Worm (Caenorhabditis elegans): ENCODE results near the gene C50B6.1.

C50B6.1 gene

ce11 chrV:13308616-13309015 lies at the start of gene C50B6.1:
Gene C50B6.1, plus strand, starts transcription at chrV:13308916.
- TF ChIP-seq nhr-25 (tag; optimal IDR thresholded peaks at IDR 0.05) (no peak), unc-55 (GFP tag; optimal IDR thresholded peaks at IDR 0.05) (no peak), unc-62 (GFP tag; optimal IDR thresholded peaks at IDR 0.05) (no peak), nhr-23 (tag; optimal IDR thresholded peaks at IDR 0.05) (no peak), ceh-82 (tag; optimal IDR thresholded peaks at IDR 0.05) (no peak), elt-1 (tag; optimal IDR thresholded peaks at IDR 0.05) (no peak), gmeb-1 (tag; optimal IDR thresholded peaks at IDR 0.05) (no peak), lin-11 (tag; optimal IDR thresholded peaks at IDR 0.05) (no peak), nhr-21 (tag; optimal IDR thresholded peaks at IDR 0.05) (no peak), nhr-237 (tag; optimal IDR thresholded peaks at IDR 0.05) (no peak), snpc-4 (tag; optimal IDR thresholded peaks at IDR 0.05) (no peak), nhr-129 (tag; optimal IDR thresholded peaks at IDR 0.05) (no peak), sma-9 (GFP tag; optimal IDR thresholded peaks at IDR 0.05) (no peak), sma-9 (tag; optimal IDR thresholded peaks at IDR 0.05) (no peak), dmd-4 (tag; optimal IDR thresholded peaks at IDR 0.05) (no peak), fos-1 (tag; optimal IDR thresholded peaks at IDR 0.05) (no peak), ztf-4 (tag; optimal IDR thresholded peaks at IDR 0.05) (no peak), ZK546.5 (tag; optimal IDR thresholded peaks at IDR 0.05) (no peak)

DNA sequence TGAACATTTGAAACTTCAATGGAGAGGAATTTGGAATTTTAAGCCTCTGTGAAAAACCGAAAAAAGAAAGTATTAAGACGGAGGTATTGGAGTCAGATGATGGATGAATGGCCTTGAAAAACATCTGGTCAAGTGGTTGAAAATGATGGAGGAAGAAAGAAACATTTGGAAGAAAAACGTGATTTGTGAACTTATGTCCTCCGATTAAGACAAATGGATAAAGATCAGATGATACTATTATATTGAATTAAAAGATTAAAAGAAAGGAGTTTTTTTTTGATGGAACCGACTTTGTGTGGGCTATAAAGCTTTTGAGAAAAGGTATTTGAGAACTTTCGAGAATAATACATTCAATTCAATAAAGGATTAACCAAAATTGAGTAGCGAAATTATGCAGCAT lies 49.2 kb upstream of the C50B6.1 start:
- TF ChIP-seq zag-1 (tag; optimal IDR thresholded peaks at IDR 0.05): no peak
- peak; percentile 71 for TF ChIP-seq sma-9 (GFP tag; optimal IDR thresholded peaks at IDR 0.05)
- TF ChIP-seq sma-9 (tag; optimal IDR thresholded peaks at IDR 0.05): no peak
- peak in 1 of 2 experiments; percentile 18 for TF ChIP-seq lsy-2 (tag; optimal IDR thresholded peaks at IDR 0.05)
- TF ChIP-seq sem-4 (tag; optimal IDR thresholded peaks at IDR 0.05): peak; percentile 34
- TF ChIP-seq lin-39 (tag; optimal IDR thresholded peaks at IDR 0.05): no peak
- TF ChIP-seq gmeb-1 (tag; optimal IDR thresholded peaks at IDR 0.05): no peak
- no peak for TF ChIP-seq ceh-82 (tag; optimal IDR thresholded peaks at IDR 0.05)
- peak; percentile 49 for TF ChIP-seq unc-55 (GFP tag; optimal IDR thresholded peaks at IDR 0.05)
- TF ChIP-seq nhr-129 (tag; optimal IDR thresholded peaks at IDR 0.05): peak; percentile 9
- TF ChIP-seq egl-27 (tag; optimal IDR thresholded peaks at IDR 0.05): peak; percentile 2
- no peak for TF ChIP-seq unc-62 (GFP tag; optimal IDR thresholded peaks at IDR 0.05)
- no peak for TF ChIP-seq nhr-12 (tag; optimal IDR thresholded peaks at IDR 0.05)
- TF ChIP-seq nhr-25 (tag; optimal IDR thresholded peaks at IDR 0.05): peak; percentile 80

ce11 chrV:13262781-13263318 lies 45.9 kb upstream of the C50B6.1 start:
- TF ChIP-seq lin-39 (tag; optimal IDR thresholded peaks at IDR 0.05) (no peak), dmd-4 (tag; optimal IDR thresholded peaks at IDR 0.05) (no peak), alr-1 (tag; optimal IDR thresholded peaks at IDR 0.05) (no peak), fos-1 (tag; optimal IDR thresholded peaks at IDR 0.05) (peak; percentile 72), elt-1 (tag; optimal IDR thresholded peaks at IDR 0.05) (no peak), mab-5 (tag; optimal IDR thresholded peaks at IDR 0.05) (no peak), ceh-16 (tag; optimal IDR thresholded peaks at IDR 0.05) (no peak), nhr-23 (tag; optimal IDR thresholded peaks at IDR 0.05) (no peak), unc-62 (GFP tag; optimal IDR thresholded peaks at IDR 0.05) (no peak), lin-11 (tag; optimal IDR thresholded peaks at IDR 0.05) (no peak), sma-9 (GFP tag; optimal IDR thresholded peaks at IDR 0.05) (peak; percentile 18), sma-9 (tag; optimal IDR thresholded peaks at IDR 0.05) (no peak), blmp-1 (tag; optimal IDR thresholded peaks at IDR 0.05; ENCODE audit: insufficient read depth) (no peak), unc-39 (tag; optimal IDR thresholded peaks at IDR 0.05) (no peak), mdl-1 (tag; optimal IDR thresholded peaks at IDR 0.05) (no peak)

- TF ChIP-seq snpc-4 (tag; optimal IDR thresholded peaks at IDR 0.05): no peak
- no peak for TF ChIP-seq unc-55 (GFP tag; optimal IDR thresholded peaks at IDR 0.05)
- no peak for TF ChIP-seq sma-3 (GFP tag; optimal IDR thresholded peaks at IDR 0.05)
- TF ChIP-seq elt-1 (tag; optimal IDR thresholded peaks at IDR 0.05): no peak
Measured at ce11 chrV:13264245-13264644, 44.5 kb upstream of the C50B6.1 start, which contains the start of gene zip-5. Gene zip-5, plus strand, starts transcription at chrV:13264545.

ce11 chrV:13265628-13266027 lies 43.1 kb upstream of the C50B6.1 start:
- TF ChIP-seq skn-1 (tag; optimal IDR thresholded peaks at IDR 0.05): no peak
- TF ChIP-seq lsy-2 (tag; optimal IDR thresholded peaks at IDR 0.05): no peak
- TF ChIP-seq nhr-129 (tag; optimal IDR thresholded peaks at IDR 0.05): no peak
